Worm (Caenorhabditis elegans) whole organism, L3 larva: Measurements from ENCODE around the gene srpa-72.

Experiments used
- R02D3.7 ChIP-seq: fragments of 150-350 bp; optimal IDR thresholded peaks from 2 replicates; lab custom pipeline; 2014; ENCODE audit warnings: missing biosample characterization, missing genetic modification characterization
- ZK546.5 ChIP-seq: sonication (generic microtip); optimal IDR thresholded peaks from 2 replicates; lab custom pipeline; 2017; ENCODE audit warnings: missing biosample characterization, missing genetic modification characterization
- aly-2 ChIP-seq: fragments of 150-350 bp; optimal IDR thresholded peaks from 2 replicates; lab custom pipeline; 2014; ENCODE audit warnings: missing biosample characterization, missing genetic modification characterization
- ama-1 ChIP-seq: fragments of 150-350 bp; optimal IDR thresholded peaks from 2 replicates; lab custom pipeline; 2018
- ceh-28 ChIP-seq: fragments of 150-350 bp; optimal IDR thresholded peaks from 2 replicates; lab custom pipeline; 2014; ENCODE audit warnings: missing biosample characterization, missing genetic modification reagents, missing genetic modification characterization
- ceh-9 ChIP-seq: sonication (generic microtip); optimal IDR thresholded peaks from 2 replicates; lab custom pipeline; 2018; ENCODE audit warnings: missing biosample characterization, missing genetic modification characterization
- egl-27 ChIP-seq: sonication (generic microtip); optimal IDR thresholded peaks from 4 replicates; lab custom pipeline; 2017; ENCODE audit warnings: missing biosample characterization, missing genetic modification reagents, missing genetic modification characterization
- egl-5 ChIP-seq: fragments of 150-350 bp; optimal IDR thresholded peaks from 2 replicates; lab custom pipeline; 2017; ENCODE audit warnings: missing biosample characterization, missing genetic modification reagents, missing genetic modification characterization, inconsistent platforms
- elt-1 ChIP-seq: fragments of 150-350 bp; optimal IDR thresholded peaks from 2 replicates; lab custom pipeline; 2014; ENCODE audit warnings: missing biosample characterization, missing genetic modification characterization
- elt-2 ChIP-seq: sonication (generic microtip); optimal IDR thresholded peaks from 2 replicates; lab custom pipeline; 2016; ENCODE audit warnings: missing genetic modification reagents, mild to moderate bottlenecking, missing genetic modification characterization, missing compliant biosample characterization
- elt-3 ChIP-seq, 3 experiments: fragments of 150-350 bp in 1 of 3; sonication (generic microtip) in 2 of 3; optimal IDR thresholded peaks; 2 replicates in 2 of 3; 4 replicates in 1 of 3; lab custom pipeline; 2014 to 2017; ENCODE audit warnings: missing biosample characterization in 3 of 3, missing genetic modification characterization in 3 of 3
- eor-1 ChIP-seq, 2 experiments: fragments of 150-350 bp; optimal IDR thresholded peaks; 2 replicates each; lab custom pipeline; 2014 to 2018; ENCODE audit warnings: missing biosample characterization in 2 of 2, missing genetic modification characterization in 2 of 2
- fkh-10 ChIP-seq: sonication (generic microtip); optimal IDR thresholded peaks from 2 replicates; lab custom pipeline; 2017; ENCODE audit warnings: missing biosample characterization, missing genetic modification reagents, missing genetic modification characterization
- fos-1 ChIP-seq: fragments of 150-350 bp; optimal IDR thresholded peaks from 2 replicates; lab custom pipeline; 2014; ENCODE audit warnings: missing biosample characterization, missing genetic modification characterization
- jun-1 ChIP-seq: fragments of 150-350 bp; optimal IDR thresholded peaks from 2 replicates; lab custom pipeline; 2014; ENCODE audit warnings: missing biosample characterization, missing genetic modification reagents, missing genetic modification characterization
- lin-15B ChIP-seq: fragments of 150-350 bp; optimal IDR thresholded peaks from 2 replicates; lab custom pipeline; 2014; ENCODE audit warnings: missing biosample characterization, missing genetic modification characterization
- lin-39 ChIP-seq: fragments of 150-350 bp; optimal IDR thresholded peaks from 2 replicates; lab custom pipeline; 2018; ENCODE audit warnings: missing biosample characterization, missing genetic modification reagents, missing genetic modification characterization
- lsy-12 ChIP-seq: sonication (generic microtip); optimal IDR thresholded peaks from 2 replicates; lab custom pipeline; 2016; ENCODE audit warnings: mild to moderate bottlenecking, missing genetic modification characterization, missing compliant biosample characterization
- mdl-1 ChIP-seq: fragments of 150-350 bp; optimal IDR thresholded peaks from 2 replicates; lab custom pipeline; 2014; ENCODE audit warnings: missing biosample characterization, missing genetic modification characterization
- mml-1 ChIP-seq: fragments of 150-350 bp; sonication (generic microtip); optimal IDR thresholded peaks from 3 replicates; lab custom pipeline; 2014; ENCODE audit warnings: missing biosample characterization, missing genetic modification characterization
- nfya-1 ChIP-seq: sonication (generic microtip); optimal IDR thresholded peaks from 2 replicates; lab custom pipeline; 2017; ENCODE audit warnings: missing genetic modification characterization, mild to moderate bottlenecking, missing compliant biosample characterization, antibody characterized with exemption, moderate library complexity; ENCODE audit not compliant: insufficient read depth
- nhr-11 ChIP-seq: fragments of 150-350 bp; optimal IDR thresholded peaks from 2 replicates; lab custom pipeline; 2014; ENCODE audit warnings: missing biosample characterization, missing genetic modification characterization
- nhr-23 ChIP-seq: fragments of 150-350 bp; optimal IDR thresholded peaks from 2 replicates; lab custom pipeline; 2014; ENCODE audit warnings: missing biosample characterization, missing genetic modification reagents, missing genetic modification characterization
- nhr-237 ChIP-seq: fragments of 150-350 bp; optimal IDR thresholded peaks from 2 replicates; lab custom pipeline; 2014; ENCODE audit warnings: missing biosample characterization, missing genetic modification characterization
- nhr-25 ChIP-seq: sonication (generic microtip); optimal IDR thresholded peaks from 2 replicates; lab custom pipeline; 2017; ENCODE audit warnings: missing biosample characterization, missing genetic modification characterization
- nhr-28 ChIP-seq: fragments of 150-350 bp; optimal IDR thresholded peaks from 2 replicates; lab custom pipeline; 2014; ENCODE audit warnings: missing biosample characterization, missing genetic modification characterization
- nhr-67 ChIP-seq: fragments of 150-350 bp; optimal IDR thresholded peaks from 2 replicates; lab custom pipeline; 2014; ENCODE audit warnings: missing biosample characterization, missing genetic modification characterization
- nhr-76 ChIP-seq: fragments of 150-350 bp; sonication (generic microtip); optimal IDR thresholded peaks from 5 replicates; lab custom pipeline; 2014; ENCODE audit warnings: missing biosample characterization, missing genetic modification characterization
- pha-4 ChIP-seq: fragments of 150-350 bp; optimal IDR thresholded peaks from 2 replicates; lab custom pipeline; 2014; ENCODE audit warnings: missing biosample characterization, missing genetic modification reagents, missing genetic modification characterization
- pqm-1 ChIP-seq: fragments of 150-350 bp; optimal IDR thresholded peaks from 2 replicates; lab custom pipeline; 2017; ENCODE audit warnings: missing biosample characterization, missing genetic modification characterization, inconsistent platforms
- tbx-2 ChIP-seq: sonication (generic microtip); optimal IDR thresholded peaks from 2 replicates; lab custom pipeline; 2016; ENCODE audit warnings: mild to moderate bottlenecking, missing genetic modification characterization, missing compliant biosample characterization
- unc-39 ChIP-seq: sonication (generic microtip); optimal IDR thresholded peaks from 4 replicates; lab custom pipeline; 2017; ENCODE audit warnings: missing biosample characterization, missing genetic modification characterization
- zag-1 ChIP-seq: fragments of 150-350 bp; optimal IDR thresholded peaks from 2 replicates; lab custom pipeline; 2014; ENCODE audit warnings: missing biosample characterization, missing genetic modification characterization
- ztf-11 ChIP-seq: fragments of 150-350 bp; optimal IDR thresholded peaks from 2 replicates; lab custom pipeline; 2014; ENCODE audit warnings: missing biosample characterization, missing genetic modification characterization
- ztf-4 ChIP-seq: fragments of 150-350 bp; optimal IDR thresholded peaks from 2 replicates; lab custom pipeline; 2014; ENCODE audit warnings: missing biosample characterization, missing genetic modification characterization

Gene srpa-72

DNA sequence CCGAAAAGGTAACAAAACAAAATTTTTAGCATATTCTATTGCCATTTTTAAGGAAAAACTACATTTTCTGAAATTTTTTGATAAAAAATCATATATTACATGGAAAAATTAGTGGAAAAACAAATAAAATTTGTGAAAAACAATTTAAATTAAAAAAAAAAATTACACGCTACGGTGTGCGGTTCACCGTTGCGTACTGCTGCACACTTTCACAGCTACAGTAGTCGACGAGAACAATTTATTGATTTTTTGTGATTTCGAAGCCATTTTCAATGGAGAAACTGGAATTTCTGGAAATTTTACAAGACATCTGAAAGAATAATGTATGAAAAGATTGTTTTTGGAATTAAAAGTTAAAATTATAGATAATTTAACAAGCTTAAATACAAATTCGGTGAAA is 27.7 kb downstream of the srpa-72 start:
- TF ChIP-seq nhr-76 (tag; lab: Kevin White, UChicago) (no peak), jun-1 (tag; lab: Kevin White, UChicago) (no peak), elt-2 (tag; lab: Kevin White, UChicago) (no peak), zag-1 (tag; lab: Kevin White, UChicago) (no peak), fos-1 (tag; lab: Kevin White, UChicago) (no peak), ztf-11 (tag; lab: Kevin White, UChicago) (no peak), pha-4 (tag; lab: Kevin White, UChicago) (no peak), elt-1 (tag; lab: Kevin White, UChicago) (no peak), nhr-23 (no peak), nhr-237 (tag; lab: Kevin White, UChicago) (no peak), nfya-1 (tag; lab: Kevin White, UChicago) (no peak), ztf-4 (tag; lab: Kevin White, UChicago) (no peak), R02D3.7 (tag; lab: Kevin White, UChicago) (no peak), tbx-2 (tag; lab: Kevin White, UChicago) (no peak), nhr-28 (tag; lab: Kevin White, UChicago) (no peak), mml-1 (tag; lab: Kevin White, UChicago) (no peak)
- TF ChIP-seq, all 47 proteins: peak for 0

ce11 chrII:2815444-2815843 is 28.2 kb downstream of the srpa-72 start, which contains the start of gene K12H6.2:
K12H6.2 (minus strand) TSS chrII:2815544.
- TF ChIP-seq nhr-67 (tag; lab: Kevin White, UChicago), result no peak
- no peak for TF ChIP-seq mml-1 (tag; lab: Kevin White, UChicago)
- no peak for TF ChIP-seq eor-1 (tag; optimal IDR thresholded peaks at IDR 0.05; lab: Kevin White, UChicago)
- no peak for TF ChIP-seq ceh-28 (tag; lab: Kevin White, UChicago)
- TF ChIP-seq nhr-25 (tag; lab: Kevin White, UChicago), result no peak
- TF ChIP-seq zag-1 (tag; lab: Kevin White, UChicago), result no peak
- no peak for TF ChIP-seq lin-15B (tag; lab: Kevin White, UChicago)
- TF ChIP-seq lsy-12 (tag; lab: Kevin White, UChicago), result no peak
- no peak for TF ChIP-seq lin-39

DNA sequence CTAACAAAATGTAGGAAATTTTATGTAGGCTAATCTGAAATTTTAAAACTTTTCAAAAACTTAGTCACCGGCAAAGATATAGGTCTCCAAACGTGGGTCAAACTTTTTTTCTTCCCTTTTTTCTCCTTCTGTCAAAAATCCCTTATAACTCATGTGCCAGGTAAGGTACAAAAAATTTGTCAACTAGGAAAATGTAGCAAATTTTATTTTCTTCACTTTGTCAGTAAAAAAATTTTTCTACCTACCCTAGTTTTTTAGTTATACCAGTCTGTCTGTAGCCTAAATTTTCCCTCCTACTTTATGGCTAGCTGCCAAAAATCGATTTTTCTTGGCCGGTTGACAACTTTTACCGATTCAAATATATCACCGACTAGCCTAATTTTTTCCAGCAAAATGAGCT is 29.4 kb downstream of the srpa-72 start, which contains the start of gene set-13:
TSS of gene set-13 (plus strand) at position 301 of the 400 bp plus-strand sequence.
- TF ChIP-seq elt-3 (tag; optimal IDR thresholded peaks at IDR 0.05; lab: Kevin White, UChicago) (no peak), lin-39 (no peak), zag-1 (tag; lab: Kevin White, UChicago) (no peak), egl-27 (tag; lab: Kevin White, UChicago) (no peak), ceh-9 (tag; lab: Kevin White, UChicago) (no peak)
- TF ChIP-seq, all 47 proteins: peak for 0

DNA sequence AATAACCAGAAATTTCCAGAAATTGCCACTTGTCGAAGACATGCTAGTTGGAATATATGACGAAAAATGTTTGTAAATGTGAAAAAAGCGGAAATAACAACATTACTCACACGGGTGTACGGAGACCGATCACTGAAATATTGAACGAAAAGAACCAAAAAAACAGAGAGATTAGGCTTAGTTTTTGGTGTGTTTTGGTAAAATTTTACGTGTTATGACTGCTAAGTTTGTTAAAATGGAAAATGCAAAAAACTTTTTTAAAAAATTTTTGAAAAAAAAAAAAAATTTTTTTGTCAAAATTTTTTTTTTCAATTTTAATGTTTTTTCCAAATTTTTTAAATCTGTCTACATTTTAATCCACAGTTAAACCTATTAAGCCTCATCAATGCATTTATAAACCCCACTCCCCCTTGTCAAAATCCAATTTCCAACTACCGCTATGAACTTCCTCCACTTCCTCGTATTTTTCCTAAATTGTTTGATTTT is 35.2 kb downstream of the srpa-72 start, which contains the start of the genes fut-4 and K12H6.10:
TSS of gene fut-4 (minus strand) at position 101 of the 486 bp plus-strand sequence.
TSS of gene K12H6.10 (plus strand) at position 436 of the 486 bp plus-strand sequence.
- TF ChIP-seq fkh-10, result no peak
- TF ChIP-seq egl-27 (tag; lab: Kevin White, UChicago), result no peak
- TF ChIP-seq unc-39 (tag; lab: Kevin White, UChicago), result no peak
- TF ChIP-seq aly-2, result no peak
- TF ChIP-seq R02D3.7 (tag; lab: Kevin White, UChicago), result no peak
- no peak for TF ChIP-seq ZK546.5
- TF ChIP-seq nhr-11 (tag; lab: Kevin White, UChicago), result no peak
- TF ChIP-seq ama-1, result no peak
- no peak for TF ChIP-seq lsy-12 (tag; lab: Kevin White, UChicago)

ce11 chrII:2824169-2824568 is 36.9 kb downstream of the srpa-72 start, which contains the start of the genes K12H6.4 and K12H6.9:
K12H6.4 (minus strand) TSS chrII:2824269.
K12H6.9 (plus strand) TSS chrII:2824404.
- TF ChIP-seq mdl-1 (tag; lab: Kevin White, UChicago), result no peak
- TF ChIP-seq zag-1 (tag; lab: Kevin White, UChicago), result no peak
- no peak for TF ChIP-seq unc-39 (tag; lab: Kevin White, UChicago)
- no peak for TF ChIP-seq ceh-28 (tag; lab: Kevin White, UChicago)
- TF ChIP-seq nhr-67 (tag; lab: Kevin White, UChicago), result no peak
- TF ChIP-seq lsy-12 (tag; lab: Kevin White, UChicago), result no peak
- no peak for TF ChIP-seq pha-4 (tag; lab: Kevin White, UChicago)
- TF ChIP-seq pqm-1, result no peak
- no peak for TF ChIP-seq fos-1 (tag; lab: Kevin White, UChicago)
- TF ChIP-seq eor-1 (tag; optimal IDR thresholded peaks at IDR 0.05; lab: Kevin White, UChicago), result no peak
- TF ChIP-seq mml-1 (tag; lab: Kevin White, UChicago), result no peak
- TF ChIP-seq egl-5 (tag; lab: Kevin White, UChicago), result no peak
